Fruit fly (Drosophila melanogaster) whole organism, pupa: ENCODE measurements around the gene CG7131.

Source experiments
- CG10348 ChIP-seq: fragments of 200-800 bp; sonication (Bioruptor generic); IDR thresholded peaks from 2 replicates; pipeline ENCODE4 v1.3.6; 2022; ENCODE audit warnings: missing biosample characterization, missing genetic modification characterization
- CG12605 ChIP-seq: fragments of 200-800 bp; sonication (Bioruptor generic); IDR thresholded peaks from 2 replicates; pipeline ENCODE4 v1.3.6; 2022; ENCODE audit warnings: missing biosample characterization, missing genetic modification characterization
- CG13204 ChIP-seq: fragments of 200-800 bp; sonication (Bioruptor generic); optimal IDR thresholded peaks from 2 replicates; lab custom pipeline; 2018; ENCODE audit warnings: missing biosample characterization, mild to moderate bottlenecking, missing genetic modification characterization, moderate library complexity
- CG14655 ChIP-seq: fragments of 200-800 bp; sonication (Bioruptor generic); optimal IDR thresholded peaks from 3 replicates; lab custom pipeline; 2017; ENCODE audit warnings: mild to moderate bottlenecking, missing biosample characterization, missing genetic modification reagents, missing genetic modification characterization
- CG15710 ChIP-seq: fragments of 200-800 bp; sonication (Bioruptor generic); optimal IDR thresholded peaks from 2 replicates; lab custom pipeline; 2018; ENCODE audit warnings: missing biosample characterization, mild to moderate bottlenecking, missing genetic modification characterization, moderate library complexity
- CG32121 ChIP-seq: fragments of 200-800 bp; sonication (Bioruptor generic); IDR thresholded peaks from 2 replicates; pipeline ENCODE4 v1.3.6; 2022; ENCODE audit warnings: missing biosample characterization, missing genetic modification characterization
- CG34367 ChIP-seq: fragments of 200-800 bp; sonication (Bioruptor generic); optimal IDR thresholded peaks from 2 replicates; lab custom pipeline; 2018; ENCODE audit warnings: missing biosample characterization, mild to moderate bottlenecking, missing genetic modification characterization
- CG4496 ChIP-seq: fragments of 200-800 bp; sonication (Bioruptor generic); IDR thresholded peaks from 3 replicates; pipeline ENCODE4 v1.3.6; 2022; ENCODE audit warnings: missing biosample characterization, missing genetic modification characterization
- CG8159 ChIP-seq: fragments of 200-800 bp; sonication (Bioruptor generic); optimal IDR thresholded peaks from 3 replicates; lab custom pipeline; 2018; ENCODE audit warnings: missing biosample characterization, mild to moderate bottlenecking, missing genetic modification characterization, moderate library complexity
- CG8301 ChIP-seq: fragments of 200-800 bp; sonication (Bioruptor generic); optimal IDR thresholded peaks from 2 replicates; lab custom pipeline; 2018; ENCODE audit warnings: missing biosample characterization, mild to moderate bottlenecking, missing genetic modification characterization
- CG9948 ChIP-seq: fragments of 200-800 bp; sonication (Bioruptor generic); optimal IDR thresholded peaks from 2 replicates; lab custom pipeline; 2018; ENCODE audit warnings: missing biosample characterization, mild to moderate bottlenecking, missing genetic modification characterization, moderate library complexity
- D1 ChIP-seq: fragments of 200-800 bp; sonication (Bioruptor generic); optimal IDR thresholded peaks from 2 replicates; lab custom pipeline; 2018; ENCODE audit warnings: missing biosample characterization, mild to moderate bottlenecking, missing genetic modification characterization, moderate library complexity
- EcR ChIP-seq: fragments of 200-800 bp; sonication (Bioruptor generic); optimal IDR thresholded peaks from 3 replicates; lab custom pipeline; 2019; ENCODE audit warnings: missing biosample characterization, missing genetic modification characterization, mild to moderate bottlenecking, moderate library complexity, missing genetic modification reagents
- Ets98B ChIP-seq: fragments of 200-800 bp; sonication (Bioruptor generic); IDR thresholded peaks from 2 replicates; pipeline ENCODE4 v1.3.6; 2022; ENCODE audit warnings: missing biosample characterization, missing genetic modification characterization
- Pif1A ChIP-seq: fragments of 200-800 bp; sonication (Bioruptor generic); optimal IDR thresholded peaks from 3 replicates; lab custom pipeline; 2016; ENCODE audit warnings: missing biosample characterization, missing genetic modification characterization
- Pif1B ChIP-seq: fragments of 200-800 bp; sonication (Bioruptor generic); optimal IDR thresholded peaks from 3 replicates; lab custom pipeline; 2016; ENCODE audit warnings: missing biosample characterization, missing genetic modification characterization
- Snoo ChIP-seq: fragments of 200-800 bp; sonication (Bioruptor generic); optimal IDR thresholded peaks from 3 replicates; lab custom pipeline; 2017; ENCODE audit warnings: missing biosample characterization, mild to moderate bottlenecking, missing genetic modification characterization, inconsistent platforms
- fd96Ca ChIP-seq: fragments of 200-800 bp; sonication (Bioruptor generic); IDR thresholded peaks from 3 replicates; pipeline ENCODE4 v1.3.6; 2022; ENCODE audit warnings: missing biosample characterization, missing genetic modification characterization
- gl ChIP-seq: fragments of 200-800 bp; sonication (Bioruptor generic); optimal IDR thresholded peaks from 2 replicates; lab custom pipeline; 2018; ENCODE audit warnings: missing biosample characterization, mild to moderate bottlenecking, missing genetic modification characterization
- rn ChIP-seq: fragments of 200-800 bp; sonication (Bioruptor generic); IDR thresholded peaks from 2 replicates; pipeline ENCODE4 v1.3.6; 2022; ENCODE audit warnings: missing biosample characterization, missing genetic modification characterization

CG7131 gene

dm6 chr3R:18265275-18265674, 23.3 kb downstream of the CG7131 start:
- TF ChIP-seq rn (GFP tag; lab: Robert Waterston, UW) (no peak), Ets98B (GFP tag; lab: Robert Waterston, UW) (no peak), CG34367 (tag; lab: Kevin White, UChicago) (no peak), EcR (GFP tag; lab: Kevin White, UChicago) (no peak), CG15710 (tag; lab: Kevin White, UChicago) (no peak), CG10348 (GFP tag; lab: Robert Waterston, UW) (no peak), D1 (no peak), Pif1B (GFP tag; lab: Kevin White, UChicago) (no peak), CG9948 (tag; lab: Kevin White, UChicago) (no peak), fd96Ca (GFP tag; lab: Robert Waterston, UW) (no peak), CG8159 (tag; lab: Kevin White, UChicago) (no peak), CG12605 (GFP tag; lab: Robert Waterston, UW) (no peak)
- TF ChIP-seq, all 21 proteins: peak for 0

- TF ChIP-seq CG13204 (GFP tag; lab: Kevin White, UChicago) (no peak), gl (tag; lab: Kevin White, UChicago) (no peak), fd96Ca (GFP tag; lab: Robert Waterston, UW) (no peak), CG15710 (tag; lab: Kevin White, UChicago) (no peak), rn (GFP tag; lab: Robert Waterston, UW) (no peak), CG9948 (tag; lab: Kevin White, UChicago) (no peak), CG14655 (GFP tag; lab: Kevin White, UChicago) (no peak), Pif1B (GFP tag; lab: Kevin White, UChicago) (no peak), Pif1A (GFP tag; lab: Kevin White, UChicago) (no peak), Ets98B (GFP tag; lab: Robert Waterston, UW) (no peak), EcR (GFP tag; lab: Kevin White, UChicago) (no peak), CG4496 (GFP tag; lab: Robert Waterston, UW) (no peak)
Measured at dm6 chr3R:18261602-18262001, 27.0 kb downstream of the CG7131 start.

- TF ChIP-seq Ets98B (GFP tag; lab: Robert Waterston, UW) (no peak), rn (GFP tag; lab: Robert Waterston, UW) (no peak), CG12605 (GFP tag; lab: Robert Waterston, UW) (no peak), CG8159 (tag; lab: Kevin White, UChicago) (no peak), CG15710 (tag; lab: Kevin White, UChicago) (no peak)
- TF ChIP-seq, all 21 proteins: peak for 0
Measured at dm6 chr3R:18260016-18260415, 28.6 kb downstream of the CG7131 start.

dm6 chr3R:18255281-18255680, 33.3 kb downstream of the CG7131 start, which contains the start of the genes Ada2a, Polr2D, Tgs1 and moi:
Gene Ada2a, minus strand, starts transcription at chr3R:18255487.
Gene Polr2D, minus strand, starts transcription at chr3R:18255487.
Gene Tgs1, plus strand, starts transcription at chr3R:18255530.
Gene moi, plus strand, starts transcription at chr3R:18255530.
- no peak for TF ChIP-seq CG14655 (GFP tag; lab: Kevin White, UChicago)
- no peak for TF ChIP-seq Pif1B (GFP tag; lab: Kevin White, UChicago)
- TF ChIP-seq rn (GFP tag; lab: Robert Waterston, UW), result no peak
- TF ChIP-seq CG15710 (tag; lab: Kevin White, UChicago), result no peak

dm6 chr3R:18252578-18252977, 36.0 kb downstream of the CG7131 start, which contains the start of gene CG12320:
Gene CG12320, minus strand, starts transcription at chr3R:18252734.
- TF ChIP-seq CG8159 (tag; lab: Kevin White, UChicago), result no peak
- no peak for TF ChIP-seq CG8301 (tag; lab: Kevin White, UChicago)
- no peak for TF ChIP-seq CG34367 (tag; lab: Kevin White, UChicago)
- TF ChIP-seq D1, result no peak
- TF ChIP-seq gl (tag; lab: Kevin White, UChicago), result no peak
- TF ChIP-seq Snoo (tag; lab: Kevin White, UChicago), result no peak
- no peak for TF ChIP-seq CG15710 (tag; lab: Kevin White, UChicago)
- no peak for TF ChIP-seq Pif1A (GFP tag; lab: Kevin White, UChicago)
- no peak for TF ChIP-seq fd96Ca (GFP tag; lab: Robert Waterston, UW)
- TF ChIP-seq CG4496 (GFP tag; lab: Robert Waterston, UW), result no peak
- TF ChIP-seq, all 21 proteins: peak for 0

- TF ChIP-seq fd96Ca (GFP tag; lab: Robert Waterston, UW), result no peak
- TF ChIP-seq, all 21 proteins: peak for 0
Measured at dm6 chr3R:18251876-18252275, 36.7 kb downstream of the CG7131 start.

- TF ChIP-seq CG9948 (tag; lab: Kevin White, UChicago), result no peak
- TF ChIP-seq CG4496 (GFP tag; lab: Robert Waterston, UW), result no peak
- no peak for TF ChIP-seq gl (tag; lab: Kevin White, UChicago)
- no peak for TF ChIP-seq EcR (GFP tag; lab: Kevin White, UChicago)
- no peak for TF ChIP-seq CG14655 (GFP tag; lab: Kevin White, UChicago)
- TF ChIP-seq fd96Ca (GFP tag; lab: Robert Waterston, UW), result no peak
- TF ChIP-seq Snoo (tag; lab: Kevin White, UChicago), result no peak
- TF ChIP-seq Pif1A (GFP tag; lab: Kevin White, UChicago), result no peak
- TF ChIP-seq CG32121 (GFP tag; lab: Robert Waterston, UW), result no peak
- TF ChIP-seq CG34367 (tag; lab: Kevin White, UChicago), result no peak
- no peak for TF ChIP-seq Ets98B (GFP tag; lab: Robert Waterston, UW)
- no peak for TF ChIP-seq CG10348 (GFP tag; lab: Robert Waterston, UW)
- no peak for TF ChIP-seq D1
- TF ChIP-seq CG15710 (tag; lab: Kevin White, UChicago), result no peak
- no peak for TF ChIP-seq CG8159 (tag; lab: Kevin White, UChicago)
- TF ChIP-seq, all 21 proteins: peak for 0
Measured at dm6 chr3R:18250815-18251214, 37.8 kb downstream of the CG7131 start, which contains the start of gene CG18598. Gene CG18598, plus strand, starts transcription at chr3R:18251115.
